Worm (Caenorhabditis elegans) whole organism, L4/young adult: ENCODE results near the gene F40G9.12.

Experiments used
- W03F9.2 ChIP-seq: fragments of 150-350 bp; optimal IDR thresholded peaks from 2 replicates; lab custom pipeline; 2014; ENCODE audit warnings: missing biosample characterization, missing genetic modification characterization
- dao-5 ChIP-seq: sonication (generic microtip); optimal IDR thresholded peaks from 2 replicates; lab custom pipeline; 2016; ENCODE audit warnings: missing genotype, missing genetic modification characterization, moderate library complexity, missing compliant biosample characterization
- him-1 ChIP-seq: sonication (generic microtip); optimal IDR thresholded peaks from 2 replicates; lab custom pipeline; 2016; ENCODE audit warnings: missing genotype, missing genetic modification reagents, missing genetic modification characterization, missing compliant biosample characterization

- TF ChIP-seq him-1 (tag; lab: Kevin White, UChicago) (no peak), dao-5 (tag; lab: Kevin White, UChicago) (no peak), W03F9.2 (tag; lab: Kevin White, UChicago) (no peak)
Measured at ce11 chrIII:220368-220767, 48.7 kb downstream of the F40G9.12 start.
